Worm (Caenorhabditis elegans): ENCODE measurements around the gene ZK1240.8.

- TF ChIP-seq R02D3.7 (tag; optimal IDR thresholded peaks at IDR 0.05) = no peak
- TF ChIP-seq jun-1 (tag; optimal IDR thresholded peaks at IDR 0.05) = no peak
- TF ChIP-seq unc-39 (tag; optimal IDR thresholded peaks at IDR 0.05) = no peak
- TF ChIP-seq nhr-11 (tag; optimal IDR thresholded peaks at IDR 0.05) = no peak
- TF ChIP-seq nhr-237 (tag; optimal IDR thresholded peaks at IDR 0.05) = no peak
- no peak for TF ChIP-seq mdl-1 (tag; optimal IDR thresholded peaks at IDR 0.05)
- TF ChIP-seq eor-1 (tag; optimal IDR thresholded peaks at IDR 0.05) = no peak
- TF ChIP-seq nfya-1 (tag; optimal IDR thresholded peaks at IDR 0.05; ENCODE audit: insufficient read depth) = no peak
- TF ChIP-seq nhr-77 (tag; optimal IDR thresholded peaks at IDR 0.05) = no peak
- TF ChIP-seq daf-12 (tag; optimal IDR thresholded peaks at IDR 0.05) = no peak
- no peak for TF ChIP-seq zag-1 (tag; optimal IDR thresholded peaks at IDR 0.05)
- TF ChIP-seq ceh-82 (tag; optimal IDR thresholded peaks at IDR 0.05) = no peak
- TF ChIP-seq pqm-1 (tag; optimal IDR thresholded peaks at IDR 0.05) = no peak
- no peak for TF ChIP-seq fkh-10 (GFP tag; optimal IDR thresholded peaks at IDR 0.05)
Observed at ce11 chrII:2324956-2325355, 3.9 kb downstream of the ZK1240.8 start, which contains the start of gene ZK1240.11.

All from whole organism, L3 larva.